Worm (Caenorhabditis elegans) whole organism, midembryonic: ENCODE measurements around the gene srg-9.

Experiments
- cog-1 ChIP-seq: sonication (generic microtip); optimal IDR thresholded peaks from 2 replicates; lab custom pipeline; 2016; ENCODE audit warnings: missing genetic modification characterization, missing compliant biosample characterization
- flt-1 ChIP-seq: fragments of 200-800 bp; sonication (Bioruptor generic); IDR thresholded peaks from 2 replicates; pipeline ENCODE4 v1.3.6; 2022; ENCODE audit warnings: missing genetic modification characterization, missing compliant biosample characterization
- klf-2 ChIP-seq: fragments of 200-800 bp; sonication (Bioruptor generic); conservative IDR thresholded peaks from 2 replicates; pipeline ENCODE4 v1.3.6; 2022; ENCODE audit warnings: missing genetic modification reagents, missing genetic modification characterization, missing compliant biosample characterization
- med-1 ChIP-seq: sonication (generic microtip); optimal IDR thresholded peaks from 2 replicates; lab custom pipeline; 2017; ENCODE audit warnings: missing genetic modification characterization, mild to moderate bottlenecking, missing compliant biosample characterization, antibody characterized with exemption, missing genetic modification reagents; ENCODE audit not compliant: insufficient read depth
- ref-1 ChIP-seq: fragments of 200-800 bp; sonication (Bioruptor generic); conservative IDR thresholded peaks from 2 replicates; pipeline ENCODE4 v1.3.6; 2022; ENCODE audit warnings: missing genetic modification reagents, missing genetic modification characterization, missing compliant biosample characterization
- tab-1 ChIP-seq: fragments of 200-800 bp; sonication (Bioruptor generic); IDR thresholded peaks from 2 replicates; pipeline ENCODE4 v1.3.6; 2022; ENCODE audit warnings: missing genetic modification characterization, missing compliant biosample characterization
- ztf-23 ChIP-seq: fragments of 200-800 bp; sonication (Bioruptor generic); IDR thresholded peaks from 2 replicates; pipeline ENCODE4 v1.3.6; 2022; ENCODE audit warnings: missing genetic modification reagents, missing genetic modification characterization, missing compliant biosample characterization

DNA sequence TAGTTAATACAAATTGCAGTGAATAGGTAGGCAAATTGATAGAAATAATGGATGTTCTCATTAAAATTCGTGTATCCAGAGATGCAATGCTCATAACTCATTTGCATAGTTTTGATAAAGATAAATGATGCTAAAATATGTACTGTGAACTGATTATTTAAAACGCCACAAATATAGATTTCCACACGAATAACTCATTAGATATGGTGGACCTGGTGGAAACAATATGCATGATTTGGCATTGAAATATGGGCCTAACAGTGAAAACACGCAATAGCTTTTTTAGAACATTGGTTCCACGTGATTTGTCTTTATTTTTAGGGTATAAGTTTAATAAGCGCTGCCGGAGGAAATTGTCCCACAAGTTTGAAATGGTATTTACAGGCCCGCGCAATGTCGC, 13.7 kb upstream of the srg-9 start, which contains the start of gene srg-3:
- TF ChIP-seq ztf-23 (GFP tag; lab: Robert Waterston, UW) = no peak
- TF ChIP-seq med-1 (GFP tag; lab: Kevin White, UChicago) = no peak
- TF ChIP-seq klf-2 (GFP tag; lab: Robert Waterston, UW) = no peak
- no peak for TF ChIP-seq flt-1
- no peak for TF ChIP-seq ref-1
- no peak for TF ChIP-seq cog-1 (tag; lab: Kevin White, UChicago)
- no peak for TF ChIP-seq tab-1 (GFP tag; lab: Robert Waterston, UW)
